Fruit fly (Drosophila melanogaster): Measurements from ENCODE around the gene RpS10b.

dm6 chrX:19622924-19623323, 25.1 kb downstream of the RpS10b start, which contains the start of the genes Naa20A and MKP-4:
- TF ChIP-seq Sox15 (GFP tag; optimal IDR thresholded peaks at IDR 0.05) (no peak), acj6 (GFP tag; optimal IDR thresholded peaks at IDR 0.05) (no peak), Hr39 (GFP tag; optimal IDR thresholded peaks at IDR 0.05) (no peak), Ets21C (GFP tag; optimal IDR thresholded peaks at IDR 0.05) (no peak), CG10631 (GFP tag; optimal IDR thresholded peaks at IDR 0.05) (no peak), achi (GFP tag; optimal IDR thresholded peaks at IDR 0.05) (no peak), Hr4 (GFP tag; optimal IDR thresholded peaks at IDR 0.05) (no peak), pdm3 (GFP tag; optimal IDR thresholded peaks at IDR 0.05) (no peak), net (GFP tag; optimal IDR thresholded peaks at IDR 0.05) (no peak), dsx (GFP tag; optimal IDR thresholded peaks at IDR 0.05; ENCODE audit: poor library complexity, severe bottlenecking) (no peak), CG3919 (GFP tag; optimal IDR thresholded peaks at IDR 0.05) (no peak), spab (GFP tag; optimal IDR thresholded peaks at IDR 0.05) (no peak), Sox102F (GFP tag; optimal IDR thresholded peaks at IDR 0.05) (no peak)
